Fruit fly (Drosophila melanogaster) whole organism, embryonic: Measurements from ENCODE around the gene PAPLA1.

Source experiments
- CG10431 ChIP-seq: fragments of 200-800 bp; sonication (Bioruptor generic); optimal IDR thresholded peaks from 3 replicates; lab custom pipeline; 2018; ENCODE audit warnings: missing biosample characterization, mild to moderate bottlenecking, missing genetic modification characterization
- CG10543 ChIP-seq: fragments of 200-800 bp; sonication (Bioruptor generic); optimal IDR thresholded peaks from 3 replicates; lab custom pipeline; 2017; ENCODE audit warnings: missing biosample characterization, mild to moderate bottlenecking, missing genetic modification characterization, moderate library complexity
- CG10565 ChIP-seq: fragments of 200-800 bp; sonication (Bioruptor generic); optimal IDR thresholded peaks from 3 replicates; lab custom pipeline; 2016; ENCODE audit warnings: missing biosample characterization, mild to moderate bottlenecking, missing genetic modification characterization
- CG11247 ChIP-seq: fragments of 200-800 bp; sonication (Bioruptor generic); IDR thresholded peaks from 2 replicates; pipeline ENCODE4 v1.3.6; 2022; ENCODE audit warnings: missing biosample characterization, missing genetic modification characterization
- CG11398 ChIP-seq: fragments of 200-800 bp; sonication (Bioruptor generic); optimal IDR thresholded peaks from 2 replicates; lab custom pipeline; 2016; ENCODE audit warnings: missing biosample characterization, missing genetic modification characterization
- CG12071 ChIP-seq: fragments of 200-800 bp; sonication (Bioruptor generic); optimal IDR thresholded peaks from 3 replicates; lab custom pipeline; 2018; ENCODE audit warnings: missing biosample characterization, mild to moderate bottlenecking, missing genetic modification characterization
- CG14710 ChIP-seq: fragments of 200-800 bp; sonication (Bioruptor generic); optimal IDR thresholded peaks from 3 replicates; lab custom pipeline; 2019; ENCODE audit warnings: missing biosample characterization, mild to moderate bottlenecking, missing genetic modification characterization, moderate library complexity
- CG1529 ChIP-seq: fragments of 200-800 bp; sonication (Bioruptor generic); optimal IDR thresholded peaks from 3 replicates; lab custom pipeline; 2018; ENCODE audit warnings: missing biosample characterization, missing genetic modification characterization
- CG1647 ChIP-seq: fragments of 200-800 bp; sonication (Bioruptor generic); optimal IDR thresholded peaks from 3 replicates; lab custom pipeline; 2016; ENCODE audit warnings: missing biosample characterization, missing genetic modification characterization
- CG2889 ChIP-seq: fragments of 200-800 bp; sonication (Bioruptor generic); IDR thresholded peaks from 3 replicates; pipeline ENCODE4 v1.3.6; 2022; ENCODE audit warnings: missing biosample characterization, missing genetic modification characterization
- CG32767 ChIP-seq: fragments of 200-800 bp; sonication (Bioruptor generic); IDR thresholded peaks from 2 replicates; pipeline ENCODE4 v1.3.6; 2022; ENCODE audit warnings: missing biosample characterization, missing genetic modification characterization
- CG5245 ChIP-seq: fragments of 200-800 bp; sonication (Bioruptor generic); optimal IDR thresholded peaks from 3 replicates; lab custom pipeline; 2016; ENCODE audit warnings: missing biosample characterization, missing genetic modification characterization
- CG6813 ChIP-seq: fragments of 200-800 bp; sonication (Bioruptor generic); optimal IDR thresholded peaks from 2 replicates; lab custom pipeline; 2017; ENCODE audit warnings: missing biosample characterization, missing genetic modification characterization, mild to moderate bottlenecking, moderate library complexity, missing genetic modification reagents
- CG7987 ChIP-seq: fragments of 200-800 bp; sonication (Bioruptor generic); optimal IDR thresholded peaks from 2 replicates; lab custom pipeline; 2018; ENCODE audit warnings: missing biosample characterization, mild to moderate bottlenecking, missing genetic modification characterization, moderate library complexity
- CG8089 ChIP-seq: fragments of 200-800 bp; sonication (Bioruptor generic); optimal IDR thresholded peaks from 3 replicates; lab custom pipeline; 2016; ENCODE audit warnings: missing biosample characterization, missing genetic modification characterization
- CG9215 ChIP-seq: fragments of 200-800 bp; sonication (Bioruptor generic); IDR thresholded peaks from 2 replicates; pipeline ENCODE4 v1.3.6; 2022; ENCODE audit warnings: missing biosample characterization, missing genetic modification characterization
- CG9437 ChIP-seq: fragments of 200-800 bp; sonication (Bioruptor generic); optimal IDR thresholded peaks from 2 replicates; lab custom pipeline; 2018; ENCODE audit warnings: missing biosample characterization, mild to moderate bottlenecking, missing genetic modification characterization
- D ChIP-seq, 2 experiments: fragments of 200-800 bp in 1 of 2; fragments of >200 bp in 1 of 2; sonication (Bioruptor generic) in 1 of 2; optimal IDR thresholded peaks; 2 replicates in 1 of 2; 3 replicates in 1 of 2; lab custom pipeline; 2017; ENCODE audit warnings: mild to moderate bottlenecking in 1 of 2, missing biosample characterization in 1 of 2, missing genetic modification characterization in 1 of 2, missing genetic modification reagents in 1 of 2
- Dfd ChIP-seq, 2 experiments: fragments of >200 bp; optimal IDR thresholded peaks; 2 replicates each; lab custom pipeline; 2017; ENCODE audit warnings: missing biosample characterization in 2 of 2, missing genetic modification characterization in 2 of 2
- HLH4C ChIP-seq: fragments of 200-800 bp; sonication (Bioruptor generic); IDR thresholded peaks from 3 replicates; pipeline ENCODE4 v1.3.6; 2022; ENCODE audit warnings: missing biosample characterization, missing genetic modification characterization; ENCODE audit not compliant: partially characterized antibody
- HmgD ChIP-seq: fragments of 200-800 bp; sonication (Bioruptor generic); optimal IDR thresholded peaks from 3 replicates; lab custom pipeline; 2016; ENCODE audit warnings: missing biosample characterization, missing genetic modification characterization
- Hmr ChIP-seq: fragments of 200-800 bp; sonication (Bioruptor generic); optimal IDR thresholded peaks from 3 replicates; lab custom pipeline; 2017; ENCODE audit warnings: mild to moderate bottlenecking, missing biosample characterization, missing genetic modification reagents, missing genetic modification characterization
- Hmx ChIP-seq: fragments of 200-800 bp; sonication (Bioruptor generic); optimal IDR thresholded peaks from 2 replicates; lab custom pipeline; 2016; ENCODE audit warnings: missing biosample characterization, missing genetic modification characterization
- Hr39 ChIP-seq: fragments of >200 bp; optimal IDR thresholded peaks from 2 replicates; lab custom pipeline; 2017
- Hsf ChIP-seq: fragments of 200-800 bp; sonication (Bioruptor generic); optimal IDR thresholded peaks from 3 replicates; lab custom pipeline; 2016; ENCODE audit warnings: missing biosample characterization, missing genetic modification characterization
- Max ChIP-seq: fragments of 200-800 bp; sonication (Bioruptor generic); optimal IDR thresholded peaks from 2 replicates; lab custom pipeline; 2016; ENCODE audit warnings: missing biosample characterization, mild to moderate bottlenecking, missing genetic modification characterization
- Med ChIP-seq: fragments of 200-800 bp; sonication (Bioruptor generic); peaks from one replicate; lab custom pipeline; 2016; ENCODE audit warnings: missing biosample characterization, missing genetic modification characterization, mild to moderate bottlenecking, inconsistent platforms, moderate library complexity
- Myb ChIP-seq: fragments of 200-800 bp; sonication (Bioruptor generic); optimal IDR thresholded peaks from 2 replicates; lab custom pipeline; 2016; ENCODE audit warnings: missing biosample characterization, missing genetic modification characterization
- Oaz ChIP-seq: fragments of 200-800 bp; sonication (Bioruptor generic); IDR thresholded peaks from 2 replicates; pipeline ENCODE4 v1.3.6; 2022; ENCODE audit warnings: missing biosample characterization, missing genetic modification characterization
- bbx ChIP-seq: fragments of 200-800 bp; sonication (Bioruptor generic); IDR thresholded peaks from 2 replicates; pipeline ENCODE4 v1.3.6; 2022; ENCODE audit warnings: missing biosample characterization, missing genetic modification characterization; ENCODE audit not compliant: partially characterized antibody
- corto ChIP-seq: fragments of 200-800 bp; sonication (Bioruptor generic); optimal IDR thresholded peaks from 2 replicates; lab custom pipeline; 2016; ENCODE audit warnings: missing biosample characterization, mild to moderate bottlenecking, missing genetic modification characterization, moderate library complexity
- croc ChIP-seq: fragments of 200-800 bp; sonication (Bioruptor generic); conservative IDR thresholded peaks from 3 replicates; pipeline ENCODE4 v1.3.6; 2022; ENCODE audit warnings: missing biosample characterization, missing genetic modification characterization
- da ChIP-seq: fragments of 200-800 bp; sonication (Bioruptor generic); optimal IDR thresholded peaks from 2 replicates; lab custom pipeline; 2016; ENCODE audit warnings: missing biosample characterization, missing genetic modification characterization
- emc ChIP-seq: fragments of 200-800 bp; sonication (Bioruptor generic); optimal IDR thresholded peaks from 2 replicates; lab custom pipeline; 2016; ENCODE audit warnings: missing biosample characterization, missing genetic modification characterization
- fd3F ChIP-seq: fragments of 200-800 bp; sonication (Bioruptor generic); optimal IDR thresholded peaks from 2 replicates; lab custom pipeline; 2018; ENCODE audit warnings: missing biosample characterization, mild to moderate bottlenecking, missing genetic modification characterization, moderate library complexity
- fd96Cb ChIP-seq: fragments of 200-800 bp; sonication (Bioruptor generic); optimal IDR thresholded peaks from 2 replicates; lab custom pipeline; 2018; ENCODE audit warnings: missing biosample characterization, mild to moderate bottlenecking, missing genetic modification characterization, moderate library complexity
- grau ChIP-seq: fragments of 200-800 bp; optimal IDR thresholded peaks from 3 replicates; lab custom pipeline; 2019; ENCODE audit warnings: missing biosample characterization, mild to moderate bottlenecking, missing genetic modification characterization, moderate library complexity
- insv ChIP-seq, 2 experiments: fragments of 200-800 bp; sonication (Bioruptor generic); optimal IDR thresholded peaks; 3 replicates each; lab custom pipeline; 2016 to 2018; ENCODE audit warnings: missing biosample characterization in 2 of 2, missing genetic modification characterization in 2 of 2
- lab ChIP-seq: fragments of 200-800 bp; sonication (Bioruptor generic); optimal IDR thresholded peaks from 3 replicates; lab custom pipeline; 2017; ENCODE audit warnings: missing biosample characterization, missing genetic modification characterization, mild to moderate bottlenecking, moderate library complexity, missing genetic modification reagents
- nerfin-2 ChIP-seq: fragments of 200-800 bp; sonication (Bioruptor generic); IDR thresholded peaks from 2 replicates; pipeline ENCODE4 v1.3.6; 2022; ENCODE audit warnings: missing biosample characterization, missing genetic modification characterization; ENCODE audit not compliant: partially characterized antibody
- nom ChIP-seq: fragments of 200-800 bp; sonication (Bioruptor generic); optimal IDR thresholded peaks from 2 replicates; lab custom pipeline; 2017; ENCODE audit warnings: missing biosample characterization, missing genetic modification characterization, mild to moderate bottlenecking, moderate library complexity, missing genetic modification reagents
- org-1 ChIP-seq: fragments of 200-800 bp; sonication (Bioruptor generic); optimal IDR thresholded peaks from 2 replicates; lab custom pipeline; 2017; ENCODE audit warnings: missing biosample characterization, missing genetic modification characterization
- phol ChIP-seq: fragments of 200-800 bp; sonication (Bioruptor generic); optimal IDR thresholded peaks from 3 replicates; lab custom pipeline; 2018; ENCODE audit warnings: missing biosample characterization, mild to moderate bottlenecking, missing genetic modification characterization, moderate library complexity
- pzg ChIP-seq: fragments of 200-800 bp; sonication (Bioruptor generic); optimal IDR thresholded peaks from 3 replicates; lab custom pipeline; 2018; ENCODE audit warnings: missing biosample characterization, mild to moderate bottlenecking, missing genetic modification characterization, moderate library complexity
- sima ChIP-seq: fragments of 200-800 bp; sonication (Bioruptor generic); optimal IDR thresholded peaks from 2 replicates; lab custom pipeline; 2016; ENCODE audit warnings: missing biosample characterization, missing genetic modification characterization
- slbo ChIP-seq: fragments of 200-800 bp; sonication (Bioruptor generic); IDR thresholded peaks from 2 replicates; pipeline ENCODE4 v1.3.6; 2022; ENCODE audit warnings: missing biosample characterization, missing genetic modification characterization
- twi ChIP-seq: fragments of 200-800 bp; optimal IDR thresholded peaks from 2 replicates; lab custom pipeline; 2019; ENCODE audit warnings: missing biosample characterization, mild to moderate bottlenecking, missing genetic modification characterization, moderate library complexity
- unpg ChIP-seq: fragments of 200-800 bp; sonication (Bioruptor generic); optimal IDR thresholded peaks from 3 replicates; lab custom pipeline; 2018; ENCODE audit warnings: missing biosample characterization, mild to moderate bottlenecking, missing genetic modification characterization, moderate library complexity
- wor ChIP-seq: fragments of 200-800 bp; sonication (Bioruptor generic); IDR thresholded peaks from 2 replicates; pipeline ENCODE4 v1.3.6; 2022; ENCODE audit warnings: missing biosample characterization, missing genetic modification characterization

Gene PAPLA1

DNA sequence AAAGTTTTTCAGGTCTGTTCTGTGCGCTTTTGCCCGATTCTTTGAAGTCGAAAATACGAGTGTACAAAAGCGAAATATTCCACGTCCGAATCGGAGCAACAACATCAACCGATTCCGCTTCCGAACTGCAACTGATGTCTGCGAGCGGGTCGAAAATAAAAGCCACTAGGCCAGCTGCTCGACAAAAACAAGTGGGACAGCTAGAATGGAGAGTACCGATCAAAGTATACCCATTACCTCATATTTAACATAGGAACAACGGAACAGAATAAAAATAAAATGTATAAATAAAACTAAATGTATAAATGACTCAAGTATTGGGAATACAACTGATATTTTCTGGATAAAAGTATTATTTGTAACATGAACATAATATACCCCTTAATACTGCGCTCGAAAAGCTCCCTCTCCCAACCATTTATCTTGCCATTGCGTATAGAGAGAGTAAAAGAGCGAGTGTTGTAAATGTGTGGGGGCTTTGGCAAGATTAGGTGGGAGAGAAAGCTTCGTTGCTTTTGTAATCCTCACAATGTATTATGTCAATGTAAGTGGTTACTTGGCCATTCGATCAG, 45.6 kb upstream of the PAPLA1 start, which contains the start of gene SLC5A11 (continued):
- TF ChIP-seq Myb (GFP tag; lab: Kevin White, UChicago): peak; percentile 43
- TF ChIP-seq fd96Cb (tag; lab: Kevin White, UChicago): peak; percentile 99
- TF ChIP-seq CG11247: peak; percentile 96
- peak; percentile 99 for TF ChIP-seq Oaz (GFP tag; lab: Robert Waterston, UW)
- peak; percentile 92 for TF ChIP-seq phol (tag; lab: Kevin White, UChicago)
- peak; percentile 96 for TF ChIP-seq sima
- TF ChIP-seq Med (GFP tag; lab: Kevin White, UChicago): peak; percentile 100
- peak; percentile 31 for TF ChIP-seq CG8089
- TF ChIP-seq Hmr: peak; percentile 98
- TF ChIP-seq nom (GFP tag; lab: Kevin White, UChicago): peak; percentile 90
- peak; percentile 89 for TF ChIP-seq CG7987 (GFP tag; lab: Kevin White, UChicago)
- TF ChIP-seq twi (tag; lab: Kevin White, UChicago): peak; percentile 72
- TF ChIP-seq CG10431 (GFP tag; lab: Kevin White, UChicago): peak; percentile 67
- TF ChIP-seq HmgD (GFP tag; lab: Kevin White, UChicago): no peak
- no peak for TF ChIP-seq nerfin-2 (GFP tag; lab: Robert Waterston, UW)
- peak; percentile 97 for TF ChIP-seq croc
- no peak for TF ChIP-seq D (optimal IDR thresholded peaks at IDR 0.05; lab: Kevin White, UChicago)
- peak; percentile 98 for TF ChIP-seq D (GFP tag; optimal IDR thresholded peaks at IDR 0.05; lab: Kevin White, UChicago)
- no peak; the same call in 1 of the 2 replicates for TF ChIP-seq bbx (GFP tag; lab: Robert Waterston, UW)
- TF ChIP-seq org-1 (GFP tag; lab: Kevin White, UChicago): peak; percentile 100
- peak; percentile 100 for TF ChIP-seq Max
- peak; percentile 71 for TF ChIP-seq fd3F (GFP tag; lab: Kevin White, UChicago)
- TF ChIP-seq CG32767 (GFP tag; lab: Robert Waterston, UW): peak; percentile 94
- TF ChIP-seq CG10543 (GFP tag; lab: Kevin White, UChicago): peak; percentile 95
- no peak for TF ChIP-seq Hr39 (lab: Kevin White, UChicago)
- peak; percentile 23 for TF ChIP-seq da (GFP tag; lab: Kevin White, UChicago)
- TF ChIP-seq CG9215 (GFP tag; lab: Robert Waterston, UW): peak; percentile 93
- peak; percentile 93 for TF ChIP-seq CG9437 (GFP tag; lab: Kevin White, UChicago)
- peak; percentile 99 for TF ChIP-seq corto (GFP tag; lab: Kevin White, UChicago)
- TF ChIP-seq CG10565 (GFP tag; lab: Kevin White, UChicago): peak; percentile 94
- TF ChIP-seq CG2889 (GFP tag; lab: Robert Waterston, UW): peak; percentile 91
- TF ChIP-seq CG1647: peak; percentile 99
- peak; percentile 98 for TF ChIP-seq emc (GFP tag; lab: Kevin White, UChicago)
- TF ChIP-seq pzg: peak; percentile 16
- TF ChIP-seq CG12071 (GFP tag; lab: Kevin White, UChicago): peak; percentile 89
- peak; percentile 92 for TF ChIP-seq grau (tag; lab: Kevin White, UChicago)
- TF ChIP-seq wor (GFP tag; lab: Robert Waterston, UW): peak; percentile 82
- TF ChIP-seq HLH4C (GFP tag; lab: Robert Waterston, UW): no peak
- TF ChIP-seq lab: peak; percentile 99
- TF ChIP-seq Hsf (GFP tag; lab: Kevin White, UChicago): peak; percentile 65
- peak; percentile 94 for TF ChIP-seq CG1529 (GFP tag; lab: Kevin White, UChicago)
- no peak for TF ChIP-seq Dfd (GFP tag; optimal IDR thresholded peaks at IDR 0.05; lab: Kevin White, UChicago)
- TF ChIP-seq CG11398 (GFP tag; lab: Kevin White, UChicago): peak; percentile 2
- TF ChIP-seq Hmx (GFP tag; lab: Kevin White, UChicago): peak; percentile 98
- TF ChIP-seq slbo: peak; percentile 100
- TF ChIP-seq CG6813 (GFP tag; lab: Kevin White, UChicago): peak; percentile 96
- peak; percentile 85 for TF ChIP-seq unpg
- peak; percentile 88 for TF ChIP-seq CG14710
- peak; percentile 99 for TF ChIP-seq CG5245 (GFP tag; lab: Kevin White, UChicago)
- TF ChIP-seq insv (GFP tag; optimal IDR thresholded peaks at IDR 0.05; lab: Kevin White, UChicago): peak in 1 of 2 experiments; percentile 60
